Fruit fly (Drosophila melanogaster) Kc167 (cell line): ENCODE results near the gene CG43346.

Source experiments
- Myc ChIP-seq: fragments of >200 bp; optimal IDR thresholded peaks from 2 replicates; lab custom pipeline; 2017; ENCODE audit warnings: missing external identifiers
- h ChIP-seq: fragments of >200 bp; optimal IDR thresholded peaks from 3 replicates; lab custom pipeline; 2018; ENCODE audit warnings: missing external identifiers
- insv ChIP-seq: fragments of >200 bp; optimal IDR thresholded peaks from 3 replicates; lab custom pipeline; 2018; ENCODE audit warnings: missing external identifiers
- psq ChIP-seq: fragments of >200 bp; optimal IDR thresholded peaks from 2 replicates; lab custom pipeline; 2017; ENCODE audit warnings: missing external identifiers
- ttk ChIP-seq: sonication (Bioruptor generic); optimal IDR thresholded peaks from 2 replicates; lab custom pipeline; 2017; ENCODE audit warnings: missing external identifiers

dm6 chr2L:21148242-21148641, 20.1 kb downstream of the CG43346 start, which contains the start of gene del:
- no peak for TF ChIP-seq Myc (lab: Kevin White, UChicago)
- TF ChIP-seq h (lab: Kevin White, UChicago), result no peak
- no peak for TF ChIP-seq psq
- TF ChIP-seq ttk (lab: Kevin White, UChicago), result no peak
- no peak for TF ChIP-seq insv
